Worm (Caenorhabditis elegans): ENCODE data around the gene F07D3.3.

The F07D3.3 gene

DNA sequence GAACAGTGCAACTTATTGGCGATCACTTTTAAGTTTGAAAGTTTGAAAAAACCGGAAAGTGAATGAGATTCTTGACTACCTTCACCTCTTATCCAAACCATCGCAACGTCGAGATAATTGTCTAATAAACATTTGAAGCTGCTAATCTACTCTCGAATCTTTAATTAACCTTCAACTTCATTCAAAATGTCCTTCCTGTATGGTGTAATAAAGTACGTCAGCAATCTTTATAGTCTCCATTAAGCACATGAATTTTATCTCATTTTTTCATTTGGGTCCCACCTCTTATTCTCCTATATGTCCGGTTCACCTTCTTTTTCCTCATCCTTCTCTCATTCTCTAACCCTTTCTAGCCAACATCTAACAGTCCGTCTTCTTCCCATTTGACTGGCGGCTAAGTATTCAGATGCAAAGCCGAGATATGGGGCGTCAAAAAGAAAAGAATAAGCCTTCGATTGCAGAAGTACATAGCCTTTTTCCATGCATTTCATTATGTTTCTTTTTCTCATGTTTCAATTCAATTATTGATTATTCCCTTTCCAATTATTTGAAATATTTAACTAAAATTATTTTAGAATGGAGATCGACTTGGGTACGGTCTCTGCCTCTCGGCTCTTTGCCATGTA lies 38.4 kb upstream of the F07D3.3 start, which contains the start of gene swt-5:
TSS of gene swt-5 (plus strand) at position 576 of the 626 bp plus-strand sequence.
- TF ChIP-seq ztf-16 (tag; optimal IDR thresholded peaks at IDR 0.05) (no peak), sox-2 (GFP tag; IDR thresholded peaks at IDR 0.05) (no peak), ceh-19 (GFP tag; optimal IDR thresholded peaks at IDR 0.05) (no peak), unc-55 (GFP tag; optimal IDR thresholded peaks at IDR 0.05) (no peak), pax-1 (tag; optimal IDR thresholded peaks at IDR 0.05) (no peak), nhr-11 (tag; optimal IDR thresholded peaks at IDR 0.05) (no peak), pat-9 (tag; optimal IDR thresholded peaks at IDR 0.05) (no peak), pha-2 (tag; optimal IDR thresholded peaks at IDR 0.05) (no peak), unc-3 (GFP tag; conservative IDR thresholded peaks at IDR 0.05) (no peak), unc-3 (tag; optimal IDR thresholded peaks at IDR 0.05) (no peak), T23F11.4 (GFP tag; optimal IDR thresholded peaks at IDR 0.05) (no peak), ceh-24 (tag; optimal IDR thresholded peaks at IDR 0.05) (no peak), C38D4.7 (GFP tag; optimal IDR thresholded peaks at IDR 0.05) (no peak), K09A11.1 (tag; optimal IDR thresholded peaks at IDR 0.05; ENCODE audit: insufficient read depth) (no peak), nhr-232 (tag; optimal IDR thresholded peaks at IDR 0.05) (no peak), ahr-1 (tag; optimal IDR thresholded peaks at IDR 0.05) (no peak), unc-42 (tag; optimal IDR thresholded peaks at IDR 0.05) (no peak)

ce11 chrV:9499295-9499694 lies 36.8 kb upstream of the F07D3.3 start:
- TF ChIP-seq fkh-6 (tag; optimal IDR thresholded peaks at IDR 0.05) (no peak), eyg-1 (tag; optimal IDR thresholded peaks at IDR 0.05) (no peak), ceh-2 (tag; optimal IDR thresholded peaks at IDR 0.05) (no peak), syd-9 (tag; optimal IDR thresholded peaks at IDR 0.05) (no peak), elt-2 (tag; optimal IDR thresholded peaks at IDR 0.05) (no peak), lim-6 (tag; optimal IDR thresholded peaks at IDR 0.05) (no peak), tbx-7 (tag; optimal IDR thresholded peaks at IDR 0.05) (no peak), unc-42 (tag; optimal IDR thresholded peaks at IDR 0.05) (no peak), unc-55 (GFP tag; optimal IDR thresholded peaks at IDR 0.05) (no peak), K02D7.2 (tag; optimal IDR thresholded peaks at IDR 0.05) (no peak), hlh-30 (tag; optimal IDR thresholded peaks at IDR 0.05; ENCODE audit: insufficient read depth) (no peak), ceh-9 (tag; optimal IDR thresholded peaks at IDR 0.05) (no peak), C38D4.7 (GFP tag; optimal IDR thresholded peaks at IDR 0.05) (no peak), dve-1 (tag; optimal IDR thresholded peaks at IDR 0.05) (no peak), fax-1 (tag; optimal IDR thresholded peaks at IDR 0.05) (no peak), ama-1 (optimal IDR thresholded peaks at IDR 0.05) (no peak), hlh-13 (GFP tag; optimal IDR thresholded peaks at IDR 0.05) (no peak), ceh-19 (GFP tag; optimal IDR thresholded peaks at IDR 0.05) (no peak), elt-4 (tag; optimal IDR thresholded peaks at IDR 0.05) (no peak), npax-4 (tag; optimal IDR thresholded peaks at IDR 0.05) (no peak)

DNA sequence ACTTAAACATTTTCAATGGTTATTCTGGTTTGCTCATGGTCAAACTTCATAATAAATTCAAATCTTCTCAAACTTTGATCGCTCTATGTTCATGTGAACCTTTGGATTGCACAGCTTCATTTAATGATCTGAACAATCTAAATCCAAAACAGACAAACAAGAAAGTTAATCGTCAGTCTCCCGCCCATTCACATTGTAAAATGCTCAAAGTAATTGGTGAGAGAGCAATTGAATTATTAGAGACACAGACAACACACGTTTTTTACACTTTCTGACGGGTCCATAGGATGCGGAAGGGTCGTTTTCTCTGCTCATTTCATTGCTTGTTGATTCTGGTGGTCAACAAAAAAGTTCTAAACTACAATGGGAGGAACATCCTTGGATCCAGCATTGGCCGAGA lies 34.2 kb upstream of the F07D3.3 start, which contains the start of gene gsnl-1:
TSS of gene gsnl-1 (plus strand) at position 301 of the 400 bp plus-strand sequence.
- no peak for TF ChIP-seq ceh-45 (GFP tag; IDR thresholded peaks at IDR 0.05)
- TF ChIP-seq hlh-6 (tag; optimal IDR thresholded peaks at IDR 0.05), result no peak
- no peak for TF ChIP-seq rnt-1 (tag; optimal IDR thresholded peaks at IDR 0.05)
- no peak for TF ChIP-seq elt-4 (tag; optimal IDR thresholded peaks at IDR 0.05)
- TF ChIP-seq K09A11.1 (tag; optimal IDR thresholded peaks at IDR 0.05; ENCODE audit: insufficient read depth), result no peak
- no peak for TF ChIP-seq nhr-232 (tag; optimal IDR thresholded peaks at IDR 0.05)

DNA sequence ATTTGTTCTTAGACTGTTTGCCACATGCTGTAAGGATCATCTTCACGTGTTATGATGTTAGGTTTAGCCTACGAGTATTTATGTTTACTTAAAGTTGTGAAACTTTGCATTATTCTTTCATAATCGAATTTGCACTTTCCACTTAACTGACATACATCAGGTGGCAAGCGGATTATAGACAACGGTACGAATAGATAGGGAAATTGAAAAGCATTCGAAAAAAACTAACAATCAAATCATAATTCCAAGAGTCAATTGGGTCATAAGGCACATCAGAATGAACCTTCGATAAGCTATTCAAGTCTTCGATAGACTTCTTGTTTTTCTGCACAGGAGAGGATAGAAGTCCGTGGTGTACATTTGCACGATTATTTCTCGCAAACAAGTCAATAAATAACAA lies 30.0 kb upstream of the F07D3.3 start:
- TF ChIP-seq ceh-45 (GFP tag; IDR thresholded peaks at IDR 0.05) (no peak), hlh-13 (GFP tag; optimal IDR thresholded peaks at IDR 0.05) (no peak), ama-1 (optimal IDR thresholded peaks at IDR 0.05) (no peak), dve-1 (tag; optimal IDR thresholded peaks at IDR 0.05) (no peak), K02D7.2 (tag; optimal IDR thresholded peaks at IDR 0.05) (no peak), hlh-6 (tag; optimal IDR thresholded peaks at IDR 0.05) (no peak)

Data from whole organism, late embryonic.